Worm (Caenorhabditis elegans) whole organism, L4/young adult: ENCODE data around the gene gst-33.
"Not testable (repeated sequence)": the region's sequence is repeated elsewhere in the genome, so short reads cannot be mapped to it uniquely, and the experiment has no call there.

Source experiments
- W03F9.2 ChIP-seq: fragments of 150-350 bp; optimal IDR thresholded peaks from 2 replicates; lab custom pipeline; 2014; ENCODE audit warnings: missing biosample characterization, missing genetic modification characterization
- dao-5 ChIP-seq: sonication (generic microtip); optimal IDR thresholded peaks from 2 replicates; lab custom pipeline; 2016; ENCODE audit warnings: missing genotype, missing genetic modification characterization, moderate library complexity, missing compliant biosample characterization
- him-1 ChIP-seq: sonication (generic microtip); optimal IDR thresholded peaks from 2 replicates; lab custom pipeline; 2016; ENCODE audit warnings: missing genotype, missing genetic modification reagents, missing genetic modification characterization, missing compliant biosample characterization

The gst-33 gene

DNA sequence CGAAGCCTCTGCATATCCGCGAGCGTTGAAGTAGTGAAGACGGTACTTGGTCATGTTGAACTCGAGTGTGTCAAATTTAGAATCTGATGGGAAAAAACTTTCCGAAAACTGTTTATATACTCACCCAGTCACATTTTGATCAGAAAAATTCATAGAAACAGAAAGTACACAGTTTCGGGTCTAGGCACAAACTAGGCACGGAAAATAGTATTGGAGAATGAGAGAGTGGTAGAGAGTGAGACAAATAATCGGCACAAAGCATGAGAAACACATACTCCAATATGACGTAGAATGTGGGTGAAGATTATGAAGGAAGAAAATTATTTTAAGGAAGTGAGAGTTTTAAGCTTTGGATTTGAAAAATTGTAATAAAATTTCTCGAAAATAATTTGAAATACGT, at the start of gene gst-33:
TSS of gene gst-33 (minus strand) at position 127 of the 400 bp plus-strand sequence.
- TF ChIP-seq W03F9.2, result no peak
- TF ChIP-seq dao-5, result no peak
- no peak for TF ChIP-seq him-1

DNA sequence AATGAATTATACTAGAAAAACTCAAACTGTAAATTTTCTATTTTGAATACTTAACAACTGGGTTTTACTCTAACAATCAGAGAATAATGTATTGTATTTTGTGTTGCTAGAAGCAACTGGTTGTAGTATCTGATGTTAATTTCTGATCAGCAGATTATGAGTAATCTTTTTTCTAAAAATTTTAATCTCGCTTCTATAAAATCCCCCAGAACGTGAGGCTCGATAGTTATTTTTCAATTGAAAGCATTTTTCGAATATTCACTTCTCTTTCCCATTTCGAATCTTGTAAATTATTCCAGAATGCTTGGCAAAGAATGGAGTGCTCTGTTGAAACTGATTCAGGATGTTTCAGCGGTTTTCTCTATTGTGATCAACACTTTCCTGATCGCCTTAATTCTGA, 49.5 kb upstream of the gst-33 start, which contains the start of gene str-227:
TSS of gene str-227 (plus strand) at position 301 of the 400 bp plus-strand sequence.
- TF ChIP-seq him-1, result no peak
- TF ChIP-seq dao-5, result no peak
- no peak for TF ChIP-seq W03F9.2

DNA sequence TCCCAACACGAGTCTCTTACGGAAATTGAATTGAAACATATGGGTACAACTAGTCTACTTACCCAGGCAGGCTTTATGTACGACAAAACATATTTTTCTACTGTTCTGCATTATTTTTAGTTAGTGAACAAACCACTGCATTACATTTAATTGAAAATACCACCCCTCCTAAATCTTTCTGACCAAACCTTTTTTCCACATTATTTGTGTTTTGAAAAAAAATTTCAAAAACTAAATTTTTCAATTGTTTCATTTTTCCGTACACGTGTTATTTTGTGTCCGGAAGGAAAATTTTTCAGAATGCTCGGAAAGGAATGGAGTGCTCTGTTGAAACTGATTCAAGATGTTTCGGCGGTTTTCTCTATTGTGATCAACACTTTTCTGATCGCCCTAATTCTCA, 44.0 kb upstream of the gst-33 start, which contains the start of gene str-226:
TSS of gene str-226 (plus strand) at position 301 of the 400 bp plus-strand sequence.
- TF ChIP-seq dao-5, result no peak
- TF ChIP-seq W03F9.2, result no peak
- no peak for TF ChIP-seq him-1

DNA sequence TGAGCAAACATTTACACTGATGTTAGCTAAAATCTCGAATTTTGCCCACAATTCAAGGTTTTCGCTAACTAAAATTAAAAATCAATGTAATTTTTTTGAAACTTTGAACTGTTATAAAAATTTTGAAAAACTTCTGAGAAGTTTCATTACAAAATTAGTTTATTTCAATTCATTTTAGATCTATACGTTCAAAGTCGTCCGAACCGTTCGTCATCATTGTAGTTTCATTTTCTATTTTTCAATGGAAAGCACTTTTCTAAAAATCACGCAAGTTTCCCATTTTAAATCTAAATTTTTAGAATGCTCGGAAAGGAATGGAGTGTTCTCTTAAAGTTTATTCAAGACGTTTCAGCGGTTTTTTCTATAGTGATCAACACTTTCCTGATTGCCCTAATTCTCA, 41.5 kb upstream of the gst-33 start, which contains the start of gene str-228:
TSS of gene str-228 (plus strand) at position 301 of the 400 bp plus-strand sequence.
- TF ChIP-seq dao-5 (no peak), W03F9.2 (no peak), him-1 (no peak)

DNA sequence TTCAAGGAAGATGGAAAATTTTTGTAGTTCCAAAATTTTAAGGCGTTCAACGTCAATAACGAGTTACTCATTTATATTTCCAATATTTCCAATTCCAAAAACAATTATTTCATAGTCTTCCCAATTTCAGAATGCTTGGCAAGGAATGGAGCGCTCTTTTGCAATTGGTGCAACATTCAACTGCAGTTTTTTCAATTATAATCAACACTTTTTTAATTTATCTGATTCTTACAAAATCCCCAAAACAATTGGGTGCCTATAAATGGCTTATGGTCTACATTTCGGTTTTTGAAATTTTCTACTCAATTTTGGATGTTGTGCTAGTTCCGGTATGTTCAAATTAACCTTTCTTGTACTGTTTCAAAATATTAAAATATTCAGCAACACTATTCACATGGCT, 39.3 kb upstream of the gst-33 start, which contains the start of gene str-225:
TSS of gene str-225 (plus strand) at position 132 of the 400 bp plus-strand sequence.
- no peak for TF ChIP-seq dao-5
- TF ChIP-seq W03F9.2, result no peak
- no peak for TF ChIP-seq him-1

DNA sequence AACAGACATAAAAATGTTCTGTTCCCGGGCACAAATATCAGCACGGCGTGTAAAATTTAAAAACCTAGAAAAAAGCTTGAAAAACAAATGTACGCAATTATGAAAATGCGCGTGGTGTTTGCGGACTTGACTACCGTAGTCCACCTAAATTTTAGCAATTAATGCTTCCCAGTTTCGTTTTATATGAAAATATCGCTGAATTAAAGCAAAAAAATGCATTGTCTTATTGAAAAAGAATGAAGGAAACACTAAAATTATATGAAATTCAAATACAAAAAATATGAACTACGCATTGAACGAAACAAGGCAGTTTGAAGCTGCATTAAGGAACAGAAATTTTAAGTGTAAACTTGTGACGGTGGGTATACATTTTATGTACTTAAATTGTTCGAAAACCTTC, 37.9 kb upstream of the gst-33 start, which contains the start of gene ugt-64:
TSS of gene ugt-64 (minus strand) at position 101 of the 400 bp plus-strand sequence.
- TF ChIP-seq dao-5, him-1, W03F9.2: not testable (repeated sequence)

DNA sequence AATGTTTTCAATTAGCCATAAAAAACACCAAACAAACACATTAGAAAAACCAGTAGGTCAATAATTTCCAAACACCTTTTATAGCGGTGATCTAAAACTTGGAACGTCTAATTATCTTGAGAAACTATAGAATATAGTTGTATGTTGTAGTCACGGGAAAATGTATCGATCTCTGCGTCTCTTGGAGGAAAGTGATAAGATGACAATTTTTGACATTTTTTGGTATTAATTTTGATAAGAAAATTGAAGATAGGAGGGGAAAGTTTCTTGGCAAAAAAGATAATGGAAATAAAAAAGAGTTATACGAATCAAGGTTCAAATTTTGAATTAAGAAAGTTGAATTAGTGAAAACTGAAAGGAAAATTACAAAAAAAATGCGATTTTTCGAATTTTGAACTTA, 37.4 kb upstream of the gst-33 start:
- no peak for TF ChIP-seq dao-5
- no peak for TF ChIP-seq him-1
- no peak for TF ChIP-seq W03F9.2

DNA sequence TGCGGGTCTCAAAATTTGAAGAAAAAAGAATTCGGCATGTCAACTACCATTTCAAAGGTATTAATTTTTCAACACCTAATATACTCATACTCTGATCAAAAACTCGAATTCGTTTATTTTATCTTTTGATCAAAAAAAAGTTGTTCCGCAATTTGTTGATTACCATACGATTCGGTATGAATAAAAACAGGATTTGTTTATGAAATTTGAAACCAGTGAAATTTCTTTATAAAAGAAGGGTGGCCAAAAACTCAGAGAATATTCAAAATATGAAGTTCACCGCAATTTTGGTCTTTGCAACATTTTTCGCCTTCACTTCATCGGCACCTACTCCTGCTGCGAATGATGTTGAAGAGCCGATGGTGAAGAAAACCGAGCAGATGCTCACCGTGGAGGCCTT, 33.7 kb upstream of the gst-33 start, which contains the start of the genes C07G3.8 and C07G3.10:
TSS of gene C07G3.8 (minus strand) at position 101 of the 400 bp plus-strand sequence.
TSS of gene C07G3.10 (plus strand) at position 270 of the 400 bp plus-strand sequence.
- TF ChIP-seq him-1 (no peak), dao-5 (no peak), W03F9.2 (no peak)

DNA sequence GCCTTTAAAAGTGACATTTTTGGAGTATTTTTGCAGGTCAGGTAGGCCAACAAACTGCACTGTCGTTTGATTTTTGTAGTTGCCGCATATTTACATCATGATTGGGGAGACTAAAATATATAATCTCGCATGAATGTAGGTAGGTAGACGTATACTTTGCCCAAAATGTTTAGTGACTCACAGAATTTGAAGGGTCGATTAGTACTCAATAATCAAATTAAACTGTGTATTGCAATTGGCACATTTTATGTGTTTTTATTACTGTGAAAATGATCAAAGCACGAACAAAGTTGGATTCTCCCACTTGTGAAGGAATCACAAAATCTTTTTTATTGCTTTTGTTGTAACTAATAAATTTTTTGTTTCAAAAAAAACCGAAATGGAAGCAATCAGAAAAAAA, 28.5 kb upstream of the gst-33 start, which contains the start of gene C07G3.15:
TSS of gene C07G3.15 (minus strand) at position 101 of the 400 bp plus-strand sequence.
- TF ChIP-seq him-1 (no peak), W03F9.2 (no peak), dao-5 (no peak)

DNA sequence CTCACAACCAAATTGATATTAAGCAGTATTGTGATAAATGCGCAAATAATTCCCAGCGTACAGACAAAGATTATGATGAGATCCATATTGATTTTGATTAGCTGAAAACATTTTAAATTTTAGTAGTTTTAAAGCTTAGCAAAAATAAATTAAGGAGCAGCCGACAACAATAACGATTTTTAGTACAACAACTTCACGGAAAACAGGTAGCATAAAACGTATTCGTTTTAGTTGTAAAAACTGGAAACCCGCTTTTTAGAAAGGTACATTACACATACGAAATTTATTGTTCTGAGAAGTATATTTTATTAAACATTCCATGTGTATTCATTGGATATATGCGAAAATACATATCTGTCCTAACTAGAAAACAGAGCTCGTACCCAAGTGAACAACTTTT, 22.1 kb upstream of the gst-33 start, which contains the start of gene srbc-36:
TSS of gene srbc-36 (minus strand) at position 101 of the 400 bp plus-strand sequence.
- TF ChIP-seq him-1 (no peak), dao-5 (no peak), W03F9.2 (no peak)

DNA sequence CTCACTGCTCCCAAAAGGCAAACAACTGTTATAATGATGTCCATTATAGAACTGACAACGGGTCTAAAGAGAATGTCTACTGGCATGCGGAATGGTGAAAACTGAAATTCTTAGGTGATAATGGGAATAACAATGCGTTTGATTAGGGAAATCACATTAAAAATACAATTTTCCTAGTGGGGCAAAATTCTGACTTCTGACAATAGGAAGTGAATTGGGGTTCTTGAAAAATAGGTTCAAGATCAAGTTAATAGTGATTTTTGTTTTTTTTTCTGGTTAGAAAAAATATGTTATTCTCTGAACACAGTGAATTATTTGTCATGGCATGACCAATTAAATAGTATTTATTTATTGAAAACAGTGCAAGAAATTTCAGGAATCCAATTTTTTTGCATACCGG, 18.5 kb upstream of the gst-33 start, which contains the start of gene srbc-32:
TSS of gene srbc-32 (minus strand) at position 101 of the 400 bp plus-strand sequence.
- TF ChIP-seq dao-5 (no peak), him-1 (no peak), W03F9.2 (no peak)

DNA sequence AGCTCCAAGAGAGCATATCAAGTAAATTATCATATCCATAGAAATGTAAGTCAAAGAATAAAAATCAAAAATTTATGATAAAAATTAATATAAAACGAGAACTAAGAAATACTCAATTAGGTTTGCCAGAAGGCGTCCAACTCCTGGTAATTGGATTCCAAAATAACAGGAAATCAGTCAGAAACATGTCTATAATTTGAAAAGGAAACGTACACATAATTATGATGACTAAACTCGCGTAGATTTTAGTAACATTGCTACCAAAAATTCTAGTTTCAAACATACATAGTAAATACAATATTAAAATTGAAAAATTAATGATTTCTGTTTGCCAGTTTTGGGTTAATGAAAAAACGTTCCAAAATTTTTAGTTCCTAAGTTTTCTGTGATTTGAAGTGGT, 16.3 kb upstream of the gst-33 start, which contains the start of gene srbc-33:
TSS of gene srbc-33 (minus strand) at position 101 of the 400 bp plus-strand sequence.
- no peak for TF ChIP-seq dao-5
- no peak for TF ChIP-seq W03F9.2
- no peak for TF ChIP-seq him-1

DNA sequence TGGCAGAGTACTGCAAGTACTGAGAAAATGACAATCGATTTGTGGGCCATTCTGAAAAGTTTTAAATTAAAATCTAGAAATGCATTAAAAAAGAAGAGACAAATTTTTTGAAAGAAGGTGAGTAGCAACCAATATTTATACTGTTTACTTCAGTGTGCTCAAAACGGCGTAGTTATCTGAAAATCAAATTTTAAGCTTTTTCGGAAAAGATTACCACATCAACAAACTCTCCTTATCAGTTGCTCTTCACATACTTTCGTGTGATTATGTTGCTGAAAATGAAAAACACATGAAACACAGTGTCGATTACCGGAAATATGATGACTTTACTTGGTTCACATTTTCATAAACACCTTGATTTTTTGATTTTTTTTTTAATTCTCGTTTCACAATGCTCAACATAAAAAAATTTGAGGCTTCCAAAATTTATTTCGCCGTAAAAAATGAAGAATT, 14.2 kb upstream of the gst-33 start, which contains the start of gene lys-7:
TSS of gene lys-7 (minus strand) at position 51 of the 453 bp plus-strand sequence.
- TF ChIP-seq W03F9.2 (no peak), dao-5 (no peak), him-1 (no peak)

DNA sequence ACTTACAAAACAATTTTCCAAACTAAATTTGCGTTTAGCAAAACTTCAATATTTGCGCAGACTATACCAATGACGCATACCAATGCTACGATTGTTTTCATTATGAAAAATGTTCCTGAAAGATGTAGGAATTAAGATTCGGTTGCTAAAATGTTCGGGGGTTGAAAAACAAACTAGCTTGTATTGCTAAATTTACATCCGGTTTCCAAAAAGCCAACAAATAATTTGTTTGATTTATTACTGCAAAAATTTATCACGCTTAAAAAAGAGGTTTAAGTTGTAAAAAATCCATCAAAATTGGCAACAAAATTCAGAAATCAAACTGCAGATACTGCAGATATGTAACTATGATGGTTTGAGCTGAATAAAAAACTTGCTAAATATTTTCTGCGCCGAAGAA, 12.0 kb upstream of the gst-33 start, which contains the start of gene srbc-30:
TSS of gene srbc-30 (minus strand) at position 101 of the 400 bp plus-strand sequence.
- TF ChIP-seq W03F9.2 (no peak), dao-5 (no peak), him-1 (no peak)

DNA sequence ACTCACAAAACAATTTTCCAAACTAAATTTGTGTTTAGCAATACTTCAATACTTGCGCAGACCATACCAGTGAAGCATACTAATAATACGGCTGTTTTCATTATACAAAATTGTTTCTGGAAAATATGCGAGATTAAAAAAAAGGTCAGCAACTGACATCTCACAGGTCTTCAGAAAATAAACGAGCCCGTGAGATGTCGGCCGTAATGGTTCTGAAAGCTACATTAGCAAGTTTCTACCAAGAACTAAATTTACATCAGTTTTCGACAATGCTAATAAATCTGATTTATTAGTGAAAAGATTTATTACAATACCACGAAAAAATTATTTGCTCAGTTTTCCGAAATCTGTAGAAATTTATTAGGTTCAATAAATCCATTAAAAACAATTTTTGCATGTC, 9.1 kb upstream of the gst-33 start, which contains the start of gene srbc-31:
TSS of gene srbc-31 (minus strand) at position 101 of the 400 bp plus-strand sequence.
- TF ChIP-seq dao-5 (no peak), him-1 (no peak), W03F9.2 (no peak)

DNA sequence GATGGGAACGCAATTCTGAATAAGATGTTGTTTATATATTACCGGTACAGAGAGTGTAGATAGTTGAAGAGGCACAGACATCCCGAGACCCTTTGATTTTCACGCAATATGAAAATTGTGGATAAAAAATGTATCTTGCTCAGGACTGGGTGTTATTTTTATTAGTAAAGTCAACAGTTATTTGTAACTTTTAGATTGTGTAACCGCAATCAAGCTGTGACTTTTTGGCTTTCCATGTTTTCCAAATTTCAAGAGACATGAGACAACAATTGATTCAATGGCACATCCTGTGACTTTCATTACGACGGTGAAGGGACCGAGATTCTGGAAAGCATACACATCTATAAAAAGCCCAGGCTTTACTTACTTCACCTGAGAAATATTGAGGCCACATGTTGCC, 7.9 kb upstream of the gst-33 start:
- TF ChIP-seq dao-5 (no peak), W03F9.2 (no peak), him-1 (no peak)
